Worm (Caenorhabditis elegans): Measurements from ENCODE around the gene ZK1240.11.

DNA sequence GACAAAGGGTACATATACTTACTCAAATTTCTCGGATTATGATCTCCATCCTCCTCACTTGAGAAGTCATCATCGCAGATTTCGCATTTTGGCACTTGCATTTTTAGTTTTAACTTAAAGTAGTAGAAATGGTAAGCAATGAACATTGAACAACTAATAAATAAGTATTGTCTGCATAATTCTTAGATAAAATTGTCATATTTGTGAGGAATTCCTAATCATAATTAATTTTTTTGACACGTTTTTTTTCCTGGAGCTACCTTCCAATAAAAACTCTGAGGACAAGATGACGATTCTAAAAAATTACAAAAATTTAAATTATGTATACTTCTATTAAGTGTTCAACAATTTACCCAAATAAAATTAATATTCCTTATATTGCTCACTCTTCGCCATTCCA, 12.3 kb upstream of the ZK1240.11 start, which contains the start of the genes trim-21 and B0281.1:
- TF ChIP-seq pha-4 (tag; optimal IDR thresholded peaks at IDR 0.05), result no peak
- no peak for TF ChIP-seq mdl-1 (tag; optimal IDR thresholded peaks at IDR 0.05)
- TF ChIP-seq zag-1 (tag; optimal IDR thresholded peaks at IDR 0.05), result no peak
- no peak for TF ChIP-seq ztf-4 (tag; optimal IDR thresholded peaks at IDR 0.05)
- no peak for TF ChIP-seq lin-39 (tag; optimal IDR thresholded peaks at IDR 0.05)
- no peak for TF ChIP-seq skn-1 (tag; optimal IDR thresholded peaks at IDR 0.05)
- TF ChIP-seq egl-27 (tag; optimal IDR thresholded peaks at IDR 0.05), result no peak
- TF ChIP-seq ama-1 (optimal IDR thresholded peaks at IDR 0.05), result no peak
- no peak for TF ChIP-seq nhr-67 (tag; optimal IDR thresholded peaks at IDR 0.05)
- no peak for TF ChIP-seq pqm-1 (tag; optimal IDR thresholded peaks at IDR 0.05)
- no peak for TF ChIP-seq nhr-12 (tag; optimal IDR thresholded peaks at IDR 0.05)
